Fruit fly (Drosophila melanogaster) whole organism, wandering third instar larva: Measurements from ENCODE around the gene CG42635.

ENCODE experiments used
- CG32264 ChIP-seq: fragments of 200-800 bp; sonication (Bioruptor generic); optimal IDR thresholded peaks from 2 replicates; lab custom pipeline; 2016; ENCODE audit warnings: missing biosample characterization, missing genetic modification characterization
- CG9705 ChIP-seq: fragments of 200-800 bp; sonication (Bioruptor generic); optimal IDR thresholded peaks from 2 replicates; lab custom pipeline; 2018; ENCODE audit warnings: missing biosample characterization, mild to moderate bottlenecking, missing genetic modification characterization
- Dif ChIP-seq: fragments of 200-275, 200-300 bp; sonication (Bioruptor generic); optimal IDR thresholded peaks from 2 replicates; lab custom pipeline; 2018; ENCODE audit warnings: missing biosample characterization, missing genetic modification characterization; ENCODE audit not compliant: partially characterized antibody
- GATAd ChIP-seq: sonication (Bioruptor generic); optimal IDR thresholded peaks from 2 replicates; lab custom pipeline; 2016; ENCODE audit warnings: missing biosample characterization, missing genetic modification characterization
- HLH106 ChIP-seq: fragments of 200-800 bp; optimal IDR thresholded peaks from 3 replicates; lab custom pipeline; 2019; ENCODE audit warnings: missing biosample characterization, mild to moderate bottlenecking, missing genetic modification characterization, moderate library complexity
- Hr78 ChIP-seq: fragments of >200 bp; optimal IDR thresholded peaks from 2 replicates; lab custom pipeline; 2017; ENCODE audit warnings: missing biosample characterization, missing genetic modification characterization
- Hr83 ChIP-seq: fragments of 200-300 bp; sonication (Bioruptor generic); optimal IDR thresholded peaks from 2 replicates; lab custom pipeline; 2016; ENCODE audit warnings: missing biosample characterization, mild to moderate bottlenecking, missing genetic modification characterization, moderate library complexity; ENCODE audit not compliant: poor library complexity, severe bottlenecking
- Jra ChIP-seq: sonication (Bioruptor generic); optimal IDR thresholded peaks from 2 replicates; lab custom pipeline; 2016; ENCODE audit warnings: missing biosample characterization, missing genetic modification characterization
- Mio ChIP-seq: sonication (Bioruptor generic); optimal IDR thresholded peaks from 2 replicates; lab custom pipeline; 2016; ENCODE audit warnings: missing biosample characterization, missing genetic modification characterization
- Myc ChIP-seq: fragments of >200 bp; optimal IDR thresholded peaks from 2 replicates; lab custom pipeline; 2017
- N ChIP-seq: fragments of >200 bp; optimal IDR thresholded peaks from 2 replicates; lab custom pipeline; 2018; ENCODE audit warnings: missing biosample characterization, missing external identifiers, missing genetic modification characterization
- Rel ChIP-seq, 2 experiments: fragments of 200-800 bp; sonication (Bioruptor generic) in 1 of 2; optimal IDR thresholded peaks; 2 replicates in 1 of 2; 3 replicates in 1 of 2; lab custom pipeline; 2016 to 2019; ENCODE audit warnings: mild to moderate bottlenecking in 2 of 2, missing biosample characterization in 2 of 2, missing genetic modification characterization in 2 of 2, moderate library complexity in 1 of 2
- Sp1 ChIP-seq: fragments of 200-800 bp; sonication (Bioruptor generic); optimal IDR thresholded peaks from 3 replicates; lab custom pipeline; 2019; ENCODE audit warnings: missing biosample characterization, mild to moderate bottlenecking, missing genetic modification characterization, moderate library complexity
- br ChIP-seq: fragments of 200-800 bp; sonication (Bioruptor generic); optimal IDR thresholded peaks from 2 replicates; lab custom pipeline; 2016; ENCODE audit warnings: missing biosample characterization, missing genetic modification characterization
- brk ChIP-seq: fragments of 200-800 bp; sonication (Bioruptor generic); optimal IDR thresholded peaks from 2 replicates; lab custom pipeline; 2016; ENCODE audit warnings: missing biosample characterization, mild to moderate bottlenecking, missing genetic modification characterization
- dl ChIP-seq, 2 experiments: fragments of 175-275, 200-275 bp in 1 of 2; fragments of 200-275 bp in 1 of 2; sonication (Bioruptor generic); optimal IDR thresholded peaks; lab custom pipeline; 2018; ENCODE audit warnings: mild to moderate bottlenecking in 2 of 2, missing biosample characterization in 2 of 2, missing genetic modification characterization in 2 of 2, moderate library complexity in 2 of 2; ENCODE audit not compliant: partially characterized antibody in 2 of 2, insufficient read depth in 1 of 2
- dmrt93B ChIP-seq: fragments of 200-800 bp; sonication (Bioruptor generic); optimal IDR thresholded peaks from 2 replicates; lab custom pipeline; 2018; ENCODE audit warnings: missing biosample characterization, mild to moderate bottlenecking, missing genetic modification characterization
- ey ChIP-seq: fragments of 200-800 bp; sonication (Bioruptor generic); optimal IDR thresholded peaks from 2 replicates; lab custom pipeline; 2016; ENCODE audit warnings: missing biosample characterization, missing genetic modification characterization
- foxo ChIP-seq, 2 experiments: fragments of 200-800 bp; sonication (Bioruptor generic); optimal IDR thresholded peaks; 2 replicates in 1 of 2; 3 replicates in 1 of 2; lab custom pipeline; 2016 to 2017; ENCODE audit warnings: missing biosample characterization in 2 of 2, missing genetic modification characterization in 2 of 2
- fru ChIP-seq: fragments of 200-800 bp; sonication (Bioruptor generic); optimal IDR thresholded peaks from 3 replicates; lab custom pipeline; 2016; ENCODE audit warnings: missing biosample characterization, mild to moderate bottlenecking, missing genetic modification characterization
- h ChIP-seq: fragments of 200-800 bp; sonication (Bioruptor generic); optimal IDR thresholded peaks from 3 replicates; lab custom pipeline; 2016; ENCODE audit warnings: missing biosample characterization, mild to moderate bottlenecking, missing genetic modification characterization
- jim ChIP-seq: fragments of 175-275, 200-325 bp; sonication (Bioruptor generic); optimal IDR thresholded peaks from 2 replicates; lab custom pipeline; 2016; ENCODE audit warnings: missing biosample characterization, mild to moderate bottlenecking, missing genetic modification characterization
- lola ChIP-seq: fragments of >200 bp; optimal IDR thresholded peaks from 2 replicates; lab custom pipeline; 2017; ENCODE audit warnings: missing biosample characterization, missing genetic modification characterization
- pan ChIP-seq: fragments of >200 bp; optimal IDR thresholded peaks from 2 replicates; lab custom pipeline; 2017
- psq ChIP-seq: fragments of 200-800 bp; sonication (Bioruptor generic); optimal IDR thresholded peaks from 3 replicates; lab custom pipeline; 2017; ENCODE audit warnings: missing biosample characterization, mild to moderate bottlenecking, missing genetic modification characterization, moderate library complexity
- rgr ChIP-seq: fragments of 200-800 bp; sonication (Bioruptor generic); optimal IDR thresholded peaks from 3 replicates; lab custom pipeline; 2016; ENCODE audit warnings: missing biosample characterization, mild to moderate bottlenecking, missing genetic modification characterization
- sage ChIP-seq: fragments of 200-800 bp; sonication (Bioruptor generic); optimal IDR thresholded peaks from 2 replicates; lab custom pipeline; 2016; ENCODE audit warnings: missing biosample characterization, mild to moderate bottlenecking, missing genetic modification characterization
- sv ChIP-seq: fragments of 200-800 bp; sonication (Bioruptor generic); optimal IDR thresholded peaks from 3 replicates; lab custom pipeline; 2016; ENCODE audit warnings: missing biosample characterization, missing genetic modification characterization
- usp ChIP-seq: fragments of >200 bp; optimal IDR thresholded peaks from 2 replicates; lab custom pipeline; 2017; ENCODE audit warnings: missing biosample characterization, missing genetic modification characterization
- woc ChIP-seq: sonication (Bioruptor generic); optimal IDR thresholded peaks from 2 replicates; lab custom pipeline; 2016; ENCODE audit warnings: missing biosample characterization, mild to moderate bottlenecking, missing genetic modification characterization

Gene CG42635

DNA sequence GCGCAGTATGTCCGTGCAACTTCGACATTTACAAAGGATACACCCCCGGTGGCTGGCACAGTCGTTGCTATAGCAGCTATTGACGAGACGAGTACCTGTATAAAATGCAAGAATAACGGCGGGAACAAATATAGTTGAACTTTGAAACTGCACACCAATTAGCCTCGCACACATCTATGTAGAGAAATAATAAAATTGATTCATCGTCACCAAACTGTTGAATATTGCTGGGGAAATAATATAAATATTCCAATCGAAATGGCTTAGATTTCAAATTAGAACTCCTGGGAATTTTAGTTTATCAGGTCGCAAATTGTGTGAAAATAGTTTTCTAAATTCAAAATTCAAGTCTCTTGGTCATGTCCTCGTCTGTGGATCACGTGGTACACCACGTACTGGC lies at the start of gene CG42635, which contains the start of gene CG42634:
TSS of gene CG42635 (plus strand) at position 301 of the 400 bp plus-strand sequence.
TSS of gene CG42634 (plus strand) at position 301 of the 400 bp plus-strand sequence.
- TF ChIP-seq Dif (GFP tag; lab: Kevin White, UChicago) (no peak), brk (GFP tag; lab: Kevin White, UChicago) (no peak), CG9705 (GFP tag; lab: Kevin White, UChicago) (no peak), woc (no peak), Rel (GFP tag; optimal IDR thresholded peaks at IDR 0.05; lab: Kevin White, UChicago) (no peak), Rel (tag; optimal IDR thresholded peaks at IDR 0.05; lab: Kevin White, UChicago) (no peak), HLH106 (tag; lab: Kevin White, UChicago) (no peak), Hr78 (GFP tag; lab: Kevin White, UChicago) (no peak), fru (no peak), CG32264 (no peak), sage (no peak), jim (GFP tag; lab: Kevin White, UChicago) (no peak), foxo (GFP tag; optimal IDR thresholded peaks at IDR 0.05; lab: Kevin White, UChicago) (no peak), dl (GFP tag; optimal IDR thresholded peaks at IDR 0.05; lab: Kevin White, UChicago; ENCODE audit: insufficient read depth in 1 of 2, partially characterized antibody in 2 of 2) (no peak), psq (GFP tag; lab: Kevin White, UChicago) (no peak), rgr (no peak), dmrt93B (GFP tag; lab: Kevin White, UChicago) (no peak), ey (GFP tag; lab: Kevin White, UChicago) (no peak), sv (GFP tag; lab: Kevin White, UChicago) (no peak), GATAd (no peak), Jra (GFP tag; lab: Kevin White, UChicago) (no peak)

DNA sequence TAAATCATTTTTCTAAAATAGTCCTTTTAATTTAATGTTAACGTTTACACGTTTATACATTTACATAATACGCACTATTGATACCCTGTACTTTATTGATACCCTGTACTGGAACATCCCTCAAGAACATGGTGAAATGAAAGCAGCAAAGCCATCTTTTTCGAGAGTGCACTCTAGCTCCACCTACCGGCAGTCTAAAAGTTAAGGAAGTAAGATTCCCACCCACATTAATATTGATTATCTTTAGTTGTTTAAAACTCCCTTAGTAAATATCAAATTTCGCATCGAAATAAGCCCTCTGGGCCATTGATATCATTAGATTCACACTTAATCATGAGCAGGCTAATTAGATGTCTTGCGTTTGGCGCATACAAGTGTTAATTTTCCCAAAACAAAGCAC lies 49.4 kb upstream of the CG42635 start:
- TF ChIP-seq psq (GFP tag; lab: Kevin White, UChicago), result no peak
- TF ChIP-seq br, result no peak
- TF ChIP-seq HLH106 (tag; lab: Kevin White, UChicago), result no peak
- no peak for TF ChIP-seq sv (GFP tag; lab: Kevin White, UChicago)

DNA sequence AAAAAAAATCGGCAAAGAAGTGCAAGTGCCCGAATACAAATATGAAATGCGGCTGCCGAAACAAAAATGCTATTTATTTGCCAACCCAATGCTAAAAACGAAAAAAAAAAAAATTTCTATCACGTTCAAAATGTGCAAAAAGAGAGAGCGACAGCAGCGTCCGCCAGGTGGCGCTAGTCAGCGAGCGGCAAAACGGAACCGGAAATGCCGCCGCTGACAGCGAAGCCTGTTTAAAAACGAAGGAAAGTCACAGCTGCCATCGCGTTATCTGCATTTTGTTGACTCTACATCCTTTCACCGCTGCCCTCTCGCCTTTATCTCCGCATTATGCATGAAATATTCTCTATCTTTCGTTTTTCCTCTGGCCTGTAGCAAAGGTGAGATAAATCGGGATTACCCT lies 47.5 kb upstream of the CG42635 start:
- TF ChIP-seq h (GFP tag; lab: Kevin White, UChicago) (no peak), fru (no peak)

DNA sequence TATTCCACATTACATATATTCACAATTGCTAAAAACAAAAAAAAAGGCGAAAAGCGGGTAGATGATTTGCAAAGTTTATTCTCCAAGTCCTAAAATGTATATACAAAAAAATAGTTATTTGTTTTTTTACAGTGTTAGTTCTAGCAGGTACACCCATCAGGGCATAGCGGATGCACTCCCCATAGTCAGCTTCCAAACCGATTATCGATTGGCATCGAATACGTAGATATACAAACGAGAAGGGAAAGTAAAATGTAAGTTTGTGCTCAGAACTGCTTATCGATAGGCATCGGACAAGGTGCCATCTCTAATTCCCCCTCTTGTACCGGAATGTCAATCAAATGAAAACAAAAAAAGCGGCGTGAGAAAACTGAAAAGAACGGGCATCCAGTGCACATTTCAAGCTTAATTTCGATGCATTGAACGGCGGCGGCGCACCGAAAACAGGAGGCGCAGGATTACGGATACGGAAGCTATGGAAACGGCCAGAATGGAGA lies 44.6 kb upstream of the CG42635 start, which contains the start of gene CG5674:
TSS of gene CG5674 (plus strand) at position 309 of the 497 bp plus-strand sequence.
- no peak for TF ChIP-seq foxo (GFP tag; optimal IDR thresholded peaks at IDR 0.05; lab: Kevin White, UChicago)
- no peak for TF ChIP-seq usp (GFP tag; lab: Kevin White, UChicago)
- no peak for TF ChIP-seq Sp1 (GFP tag; lab: Kevin White, UChicago)
- TF ChIP-seq lola (GFP tag; lab: Kevin White, UChicago), result no peak
- no peak for TF ChIP-seq brk (GFP tag; lab: Kevin White, UChicago)
- no peak for TF ChIP-seq CG9705 (GFP tag; lab: Kevin White, UChicago)
- peak; percentile 2 for TF ChIP-seq Myc (lab: Kevin White, UChicago)
- TF ChIP-seq rgr, result peak; percentile 32
- TF ChIP-seq Hr83 (GFP tag; lab: Kevin White, UChicago), result peak; percentile 26
- no peak for TF ChIP-seq woc
- TF ChIP-seq HLH106 (tag; lab: Kevin White, UChicago), result no peak
- peak; percentile 85 for TF ChIP-seq jim (GFP tag; lab: Kevin White, UChicago)
- no peak for TF ChIP-seq Mio
- TF ChIP-seq sv (GFP tag; lab: Kevin White, UChicago), result peak; percentile 23
- no peak for TF ChIP-seq Jra (GFP tag; lab: Kevin White, UChicago)
- TF ChIP-seq dl (GFP tag; optimal IDR thresholded peaks at IDR 0.05; lab: Kevin White, UChicago; ENCODE audit: insufficient read depth in 1 of 2, partially characterized antibody in 2 of 2), result no peak
- TF ChIP-seq fru, result peak; percentile 26
- no peak for TF ChIP-seq pan

DNA sequence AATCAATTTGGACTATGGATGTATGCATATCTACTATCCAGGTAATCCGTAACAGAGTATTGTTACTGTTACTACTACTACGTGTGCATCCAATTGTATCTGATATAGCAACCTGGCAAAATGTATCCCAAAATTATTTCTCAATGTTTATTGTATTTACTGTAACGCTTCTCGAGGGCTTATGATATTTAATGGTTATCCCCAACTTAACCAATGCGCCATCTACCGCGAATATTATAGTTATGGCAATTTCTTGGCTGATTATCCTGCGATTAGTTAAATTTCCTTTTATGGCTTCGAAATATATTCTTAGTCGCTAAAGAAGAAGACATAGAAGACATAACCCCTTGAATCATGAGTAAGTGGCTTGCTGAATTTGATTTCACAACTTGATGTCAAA lies 44.0 kb upstream of the CG42635 start:
- TF ChIP-seq Myc (lab: Kevin White, UChicago) (no peak), lola (GFP tag; lab: Kevin White, UChicago) (no peak), Mio (no peak), brk (GFP tag; lab: Kevin White, UChicago) (no peak), dl (GFP tag; optimal IDR thresholded peaks at IDR 0.05; lab: Kevin White, UChicago; ENCODE audit: insufficient read depth in 1 of 2, partially characterized antibody in 2 of 2) (no peak), psq (GFP tag; lab: Kevin White, UChicago) (no peak), br (no peak), h (GFP tag; lab: Kevin White, UChicago) (no peak), N (GFP tag; lab: Kevin White, UChicago) (no peak)
